Fruit fly (Drosophila melanogaster) whole organism, embryonic: Measurements from ENCODE around the gene Eig71Ek.

Source experiments
- Aef1 ChIP-seq: fragments of 200-800 bp; sonication (Bioruptor generic); IDR thresholded peaks from 3 replicates; pipeline ENCODE4 v1.3.6; 2022; ENCODE audit warnings: missing biosample characterization, missing genetic modification characterization
- Bdp1 ChIP-seq: fragments of 200-800 bp; sonication (Bioruptor generic); optimal IDR thresholded peaks from 3 replicates; lab custom pipeline; 2016; ENCODE audit warnings: missing biosample characterization, missing genetic modification characterization
- C15 ChIP-seq: fragments of 200-800 bp; sonication (Bioruptor generic); IDR thresholded peaks from 3 replicates; pipeline ENCODE4 v1.3.6; 2022; ENCODE audit warnings: missing biosample characterization, missing genetic modification characterization
- CG10274 ChIP-seq: fragments of 200-800 bp; sonication (Bioruptor generic); optimal IDR thresholded peaks from 3 replicates; lab custom pipeline; 2017; ENCODE audit warnings: missing biosample characterization, mild to moderate bottlenecking, missing genetic modification characterization
- CG10366 ChIP-seq: fragments of 200-800 bp; sonication (Bioruptor generic); IDR thresholded peaks from 2 replicates; pipeline ENCODE4 v1.3.6; 2022; ENCODE audit warnings: missing biosample characterization, missing genetic modification characterization
- CG10565 ChIP-seq: fragments of 200-800 bp; sonication (Bioruptor generic); optimal IDR thresholded peaks from 3 replicates; lab custom pipeline; 2016; ENCODE audit warnings: missing biosample characterization, mild to moderate bottlenecking, missing genetic modification characterization
- CG11085 ChIP-seq: fragments of 200-800 bp; sonication (Bioruptor generic); IDR thresholded peaks from 2 replicates; pipeline ENCODE4 v1.3.6; 2022; ENCODE audit warnings: missing biosample characterization, missing genetic modification characterization
- CG11504 ChIP-seq: fragments of 200-800 bp; sonication (Bioruptor generic); optimal IDR thresholded peaks from 3 replicates; lab custom pipeline; 2019; ENCODE audit warnings: missing biosample characterization, mild to moderate bottlenecking, missing genetic modification characterization, moderate library complexity
- CG12104 ChIP-seq: fragments of 200-800 bp; sonication (Bioruptor generic); optimal IDR thresholded peaks from 3 replicates; lab custom pipeline; 2016; ENCODE audit warnings: missing biosample characterization, missing genetic modification characterization
- CG12155 ChIP-seq: fragments of 200-800 bp; sonication (Bioruptor generic); optimal IDR thresholded peaks from 3 replicates; lab custom pipeline; 2016; ENCODE audit warnings: missing biosample characterization, missing genetic modification characterization
- CG13624 ChIP-seq: fragments of 200-800 bp; sonication (Bioruptor generic); optimal IDR thresholded peaks from 2 replicates; lab custom pipeline; 2016; ENCODE audit warnings: missing biosample characterization, missing genetic modification characterization
- CG15073 ChIP-seq: fragments of 200-800 bp; sonication (Bioruptor generic); optimal IDR thresholded peaks from 2 replicates; lab custom pipeline; 2016; ENCODE audit warnings: missing biosample characterization, missing genetic modification characterization
- CG1792 ChIP-seq: fragments of 200-800 bp; sonication (Bioruptor generic); optimal IDR thresholded peaks from 2 replicates; lab custom pipeline; 2016; ENCODE audit warnings: missing biosample characterization, missing genetic modification characterization
- CG18619 ChIP-seq: fragments of 200-800 bp; sonication (Bioruptor generic); optimal IDR thresholded peaks from 3 replicates; lab custom pipeline; 2017; ENCODE audit warnings: missing biosample characterization, mild to moderate bottlenecking, missing genetic modification characterization
- CG2199 ChIP-seq: fragments of 200-800 bp; sonication (Bioruptor generic); IDR thresholded peaks from 3 replicates; pipeline ENCODE4 v1.3.6; 2022; ENCODE audit warnings: missing biosample characterization, missing genetic modification characterization
- CG30403 ChIP-seq: fragments of 200-800 bp; sonication (Bioruptor generic); optimal IDR thresholded peaks from 3 replicates; lab custom pipeline; 2016; ENCODE audit warnings: missing biosample characterization, missing genetic modification characterization
- CG3163 ChIP-seq: fragments of 200-800 bp; sonication (Bioruptor generic); optimal IDR thresholded peaks from 3 replicates; lab custom pipeline; 2016; ENCODE audit warnings: missing biosample characterization, missing genetic modification characterization
- CG3281 ChIP-seq: fragments of 200-800 bp; sonication (Bioruptor generic); optimal IDR thresholded peaks from 3 replicates; lab custom pipeline; 2017; ENCODE audit warnings: missing biosample characterization, mild to moderate bottlenecking, missing genetic modification characterization
- CG3995 ChIP-seq: fragments of 200-800 bp; sonication (Bioruptor generic); optimal IDR thresholded peaks from 3 replicates; lab custom pipeline; 2016; ENCODE audit warnings: missing biosample characterization, missing genetic modification characterization
- CG6272 ChIP-seq: fragments of 200-800 bp; sonication (Bioruptor generic); IDR thresholded peaks from 2 replicates; pipeline ENCODE4 v1.3.6; 2022; ENCODE audit warnings: missing biosample characterization, missing genetic modification characterization
- CG7556 ChIP-seq: fragments of 200-800 bp; sonication (Bioruptor generic); optimal IDR thresholded peaks from 2 replicates; lab custom pipeline; 2017; ENCODE audit warnings: missing biosample characterization, mild to moderate bottlenecking, missing genetic modification characterization
- CG8924 ChIP-seq: fragments of 200-800 bp; optimal IDR thresholded peaks from 3 replicates; lab custom pipeline; 2019; ENCODE audit warnings: missing biosample characterization, mild to moderate bottlenecking, missing genetic modification characterization, moderate library complexity
- CG9437 ChIP-seq: fragments of 200-800 bp; sonication (Bioruptor generic); optimal IDR thresholded peaks from 2 replicates; lab custom pipeline; 2018; ENCODE audit warnings: missing biosample characterization, mild to moderate bottlenecking, missing genetic modification characterization
- CG9876 ChIP-seq: fragments of 200-800 bp; sonication (Bioruptor generic); optimal IDR thresholded peaks from 2 replicates; lab custom pipeline; 2016; ENCODE audit warnings: missing biosample characterization, missing genetic modification characterization
- CoRest ChIP-seq: fragments of 200-800 bp; sonication (Bioruptor generic); optimal IDR thresholded peaks from 3 replicates; lab custom pipeline; 2018; ENCODE audit warnings: missing biosample characterization, mild to moderate bottlenecking, missing genetic modification characterization, moderate library complexity
- Doc2 ChIP-seq: fragments of 200-800 bp; sonication (Bioruptor generic); IDR thresholded peaks from 2 replicates; pipeline ENCODE4 v1.3.6; 2022; ENCODE audit warnings: missing biosample characterization, missing genetic modification characterization
- Drgx ChIP-seq: fragments of 200-800 bp; sonication (Bioruptor generic); IDR thresholded peaks from 2 replicates; pipeline ENCODE4 v1.3.6; 2022; ENCODE audit warnings: missing biosample characterization, missing genetic modification characterization
- Hand ChIP-seq: fragments of 200-800 bp; sonication (Bioruptor generic); optimal IDR thresholded peaks from 2 replicates; lab custom pipeline; 2017; ENCODE audit warnings: mild to moderate bottlenecking, missing biosample characterization, missing genetic modification reagents, missing genetic modification characterization
- Hr39 ChIP-seq: fragments of >200 bp; optimal IDR thresholded peaks from 2 replicates; lab custom pipeline; 2017
- Med ChIP-seq: fragments of 200-800 bp; sonication (Bioruptor generic); peaks from one replicate; lab custom pipeline; 2016; ENCODE audit warnings: missing biosample characterization, missing genetic modification characterization, mild to moderate bottlenecking, inconsistent platforms, moderate library complexity
- Scr ChIP-seq: fragments of 200-800 bp; sonication (Bioruptor generic); IDR thresholded peaks from 2 replicates; pipeline ENCODE4 v1.3.6; 2022; ENCODE audit warnings: missing biosample characterization, missing genetic modification characterization; ENCODE audit not compliant: partially characterized antibody
- Six4 ChIP-seq: fragments of 200-800 bp; sonication (Bioruptor generic); optimal IDR thresholded peaks from 2 replicates; lab custom pipeline; 2016; ENCODE audit warnings: missing biosample characterization, missing genetic modification characterization
- ab ChIP-seq: fragments of 200-800 bp; sonication (Bioruptor generic); optimal IDR thresholded peaks from 2 replicates; lab custom pipeline; 2016; ENCODE audit warnings: missing biosample characterization, missing genetic modification characterization
- al ChIP-seq: fragments of 200-800 bp; sonication (Bioruptor generic); IDR thresholded peaks from 2 replicates; pipeline ENCODE4 v1.3.6; 2022; ENCODE audit warnings: missing biosample characterization, missing genetic modification characterization
- ash1 ChIP-seq: fragments of 200-800 bp; sonication (Bioruptor generic); optimal IDR thresholded peaks from 2 replicates; lab custom pipeline; 2018; ENCODE audit warnings: missing biosample characterization, mild to moderate bottlenecking, missing genetic modification characterization
- bab2 ChIP-seq: fragments of 200-800 bp; sonication (Bioruptor generic); optimal IDR thresholded peaks from 2 replicates; lab custom pipeline; 2016; ENCODE audit warnings: missing biosample characterization, missing genetic modification characterization
- corto ChIP-seq: fragments of 200-800 bp; sonication (Bioruptor generic); optimal IDR thresholded peaks from 2 replicates; lab custom pipeline; 2016; ENCODE audit warnings: missing biosample characterization, mild to moderate bottlenecking, missing genetic modification characterization, moderate library complexity
- dati ChIP-seq: fragments of 200-800 bp; sonication (Bioruptor generic); IDR thresholded peaks from 2 replicates; pipeline ENCODE4 v1.3.6; 2022; ENCODE audit warnings: missing biosample characterization, missing genetic modification characterization
- disco-r ChIP-seq: fragments of 200-800 bp; sonication (Bioruptor generic); optimal IDR thresholded peaks from 2 replicates; lab custom pipeline; 2016; ENCODE audit warnings: missing biosample characterization, missing genetic modification characterization
- esg ChIP-seq: fragments of 200-800 bp; sonication (Bioruptor generic); conservative IDR thresholded peaks from 2 replicates; pipeline ENCODE4 v1.3.6; 2022; ENCODE audit warnings: missing biosample characterization, missing genetic modification characterization
- exex ChIP-seq: fragments of 200-800 bp; sonication (Bioruptor generic); optimal IDR thresholded peaks from 4 replicates; lab custom pipeline; 2018; ENCODE audit warnings: missing biosample characterization, mild to moderate bottlenecking, missing genetic modification characterization, moderate library complexity
- hkb ChIP-seq, 2 experiments: fragments of 200-800 bp in 1 of 2; fragments of >200 bp in 1 of 2; sonication (Bioruptor generic) in 1 of 2; IDR thresholded peaks in 1 of 2; optimal IDR thresholded peaks in 1 of 2; 2 replicates each; pipeline versions ENCODE4 v1.3.6 to Lab custom; 2017 to 2022; ENCODE audit warnings: missing biosample characterization in 1 of 2, missing genetic modification characterization in 1 of 2
- kni ChIP-seq: fragments of 200-800 bp; sonication (Bioruptor generic); optimal IDR thresholded peaks from 3 replicates; lab custom pipeline; 2017; ENCODE audit warnings: mild to moderate bottlenecking, missing biosample characterization, missing genetic modification reagents, missing genetic modification characterization
- nom ChIP-seq: fragments of 200-800 bp; sonication (Bioruptor generic); optimal IDR thresholded peaks from 2 replicates; lab custom pipeline; 2017; ENCODE audit warnings: missing biosample characterization, missing genetic modification characterization, mild to moderate bottlenecking, moderate library complexity, missing genetic modification reagents
- otp ChIP-seq: fragments of 200-800 bp; sonication (Bioruptor generic); IDR thresholded peaks from 3 replicates; pipeline ENCODE4, ENCODE4 v1.3.6; 2022; ENCODE audit warnings: missing biosample characterization, missing genetic modification characterization
- pita ChIP-seq: fragments of 200-800 bp; sonication (Bioruptor generic); optimal IDR thresholded peaks from 2 replicates; lab custom pipeline; 2017; ENCODE audit warnings: missing biosample characterization, mild to moderate bottlenecking, missing genetic modification characterization
- slou ChIP-seq: fragments of 200-800 bp; sonication (Bioruptor generic); optimal IDR thresholded peaks from 3 replicates; lab custom pipeline; 2016; ENCODE audit warnings: missing biosample characterization, missing genetic modification characterization
- tll ChIP-seq, 2 experiments: fragments of 200-800 bp in 1 of 2; fragments of >200 bp in 1 of 2; sonication (Bioruptor generic) in 1 of 2; optimal IDR thresholded peaks; 2 replicates each; lab custom pipeline; 2017 to 2019; ENCODE audit warnings: missing biosample characterization in 2 of 2, missing genetic modification characterization in 2 of 2, mild to moderate bottlenecking in 1 of 2, moderate library complexity in 1 of 2
- tx ChIP-seq: fragments of 200-800 bp; sonication (Bioruptor generic); optimal IDR thresholded peaks from 2 replicates; lab custom pipeline; 2016; ENCODE audit warnings: missing biosample characterization, missing genetic modification characterization
- unpg ChIP-seq: fragments of 200-800 bp; sonication (Bioruptor generic); optimal IDR thresholded peaks from 3 replicates; lab custom pipeline; 2018; ENCODE audit warnings: missing biosample characterization, mild to moderate bottlenecking, missing genetic modification characterization, moderate library complexity
- wdn ChIP-seq: fragments of 200-800 bp; sonication (Bioruptor generic); IDR thresholded peaks from 2 replicates; pipeline ENCODE4 v1.3.6; 2022; ENCODE audit warnings: missing biosample characterization, missing genetic modification characterization

Eig71Ek gene

DNA sequence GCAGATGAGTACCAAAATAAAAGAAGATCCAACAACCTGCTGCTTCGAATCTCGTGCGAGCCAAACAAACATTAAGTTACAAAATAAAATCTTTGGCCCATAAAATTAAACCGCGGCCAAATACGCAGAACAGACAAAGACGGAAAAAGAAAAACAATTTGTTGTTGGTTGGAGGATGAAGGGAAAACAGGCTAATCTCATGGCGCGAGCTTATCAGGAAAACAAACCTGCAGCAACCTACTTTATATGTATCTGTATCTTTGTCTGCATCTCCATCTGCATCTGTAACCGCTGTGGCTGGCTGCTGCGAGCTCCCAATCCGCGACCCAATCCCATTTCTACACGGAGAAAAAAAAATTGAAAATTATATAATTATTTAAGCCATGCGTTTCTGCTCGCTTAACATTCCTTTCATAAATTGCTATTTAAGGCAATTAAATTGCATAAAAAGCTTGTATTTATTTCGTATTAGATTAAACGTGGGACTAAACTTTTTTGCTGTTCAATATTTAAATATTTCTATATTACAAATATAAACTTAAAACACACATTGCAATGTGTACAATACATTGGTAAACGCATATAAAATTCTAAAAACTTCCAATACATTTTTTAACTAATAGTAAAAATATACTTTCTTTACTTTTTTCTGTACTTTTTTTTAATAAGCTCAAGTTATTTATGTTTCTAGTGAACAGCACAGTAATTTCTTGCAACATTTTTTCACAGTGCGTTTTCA lies 31.9 kb downstream of the Eig71Ek start (continued):
- TF ChIP-seq bab2 (GFP tag; lab: Kevin White, UChicago): no peak
- TF ChIP-seq CG10366 (GFP tag; lab: Robert Waterston, UW): no peak
- peak; percentile 71 for TF ChIP-seq CG11504 (tag; lab: Kevin White, UChicago)
- peak; percentile 57 for TF ChIP-seq CG9437 (GFP tag; lab: Kevin White, UChicago)
- peak; percentile 47 for TF ChIP-seq CG30403 (GFP tag; lab: Kevin White, UChicago)
- TF ChIP-seq CG3281 (GFP tag; lab: Kevin White, UChicago): no peak
- TF ChIP-seq CG12104: peak; percentile 35
- TF ChIP-seq tll (GFP tag; optimal IDR thresholded peaks at IDR 0.05; lab: Kevin White, UChicago): no peak
- no peak for TF ChIP-seq esg (GFP tag; lab: Robert Waterston, UW)
- peak; percentile 47 for TF ChIP-seq CoRest (tag; lab: Kevin White, UChicago)
- no peak for TF ChIP-seq tx (GFP tag; lab: Kevin White, UChicago)
- TF ChIP-seq CG3995 (GFP tag; lab: Kevin White, UChicago): no peak
- no peak for TF ChIP-seq otp
- no peak for TF ChIP-seq CG11085 (GFP tag; lab: Robert Waterston, UW)
- TF ChIP-seq al (GFP tag; lab: Robert Waterston, UW): no peak
- TF ChIP-seq Hand (GFP tag; lab: Kevin White, UChicago): no peak
- no peak for TF ChIP-seq CG13624
- TF ChIP-seq Drgx (GFP tag; lab: Robert Waterston, UW): no peak
- no peak for TF ChIP-seq slou (GFP tag; lab: Kevin White, UChicago)
- TF ChIP-seq exex (tag; lab: Kevin White, UChicago): no peak
- no peak for TF ChIP-seq CG15073 (GFP tag; lab: Kevin White, UChicago)
- TF ChIP-seq CG18619 (GFP tag; lab: Kevin White, UChicago): peak; percentile 38
- no peak for TF ChIP-seq CG12155 (GFP tag; lab: Kevin White, UChicago)
- no peak for TF ChIP-seq CG9876 (GFP tag; lab: Kevin White, UChicago)
- TF ChIP-seq Aef1 (GFP tag; lab: Robert Waterston, UW): no peak
- TF ChIP-seq corto (GFP tag; lab: Kevin White, UChicago): no peak
- no peak for TF ChIP-seq unpg (GFP tag; lab: Kevin White, UChicago)
- no peak for TF ChIP-seq C15
- TF ChIP-seq wdn: no peak
- TF ChIP-seq disco-r (GFP tag; lab: Kevin White, UChicago): no peak
- TF ChIP-seq kni: peak; percentile 60
- TF ChIP-seq CG7556: peak; percentile 38
- no peak for TF ChIP-seq ab (GFP tag; lab: Kevin White, UChicago)
- no peak for TF ChIP-seq Scr (GFP tag; lab: Robert Waterston, UW)
- TF ChIP-seq CG2199: no peak
- TF ChIP-seq CG3163: no peak
- TF ChIP-seq nom: no peak
- TF ChIP-seq Doc2 (GFP tag; lab: Robert Waterston, UW): no peak
- TF ChIP-seq Bdp1: no peak
- peak; percentile 39 for TF ChIP-seq CG8924 (tag; lab: Kevin White, UChicago)
- no peak for TF ChIP-seq Hr39 (lab: Kevin White, UChicago)
- TF ChIP-seq pita (GFP tag; lab: Kevin White, UChicago): no peak
- no peak for TF ChIP-seq CG10565
- TF ChIP-seq CG6272: no peak
- TF ChIP-seq Six4 (GFP tag; lab: Kevin White, UChicago): peak; percentile 3
- no peak for TF ChIP-seq CG1792
- peak; percentile 42 for TF ChIP-seq Med
- no peak for TF ChIP-seq ash1 (GFP tag; lab: Kevin White, UChicago)
- no peak for TF ChIP-seq hkb (optimal IDR thresholded peaks at IDR 0.05; lab: Kevin White, UChicago)
- no peak for TF ChIP-seq hkb (GFP tag; IDR thresholded peaks at IDR 0.05; lab: Robert Waterston, UW)
- TF ChIP-seq CG10274 (GFP tag; lab: Kevin White, UChicago): no peak
- TF ChIP-seq dati (GFP tag; lab: Robert Waterston, UW): no peak
